Fruit fly (Drosophila melanogaster): ENCODE results near the gene Cda4.

DNA sequence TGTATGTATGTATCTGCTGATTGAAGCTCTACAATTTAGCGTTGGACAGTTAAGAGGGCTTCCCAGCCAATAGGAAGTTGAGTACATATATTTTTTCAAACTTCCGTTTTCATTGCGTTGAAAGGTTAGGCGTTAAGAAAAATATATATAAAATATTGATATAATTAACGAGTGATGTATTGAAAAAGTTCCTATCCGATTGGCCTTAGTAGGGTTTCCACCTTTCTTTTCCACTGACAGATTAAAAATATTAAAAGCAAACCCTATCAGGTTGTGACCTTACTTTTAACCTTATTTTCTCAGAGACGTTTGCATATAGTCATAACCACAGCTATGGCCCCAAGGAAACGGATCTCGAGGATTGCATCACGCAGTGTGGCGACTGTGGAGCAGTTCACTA lies 85.7 kb downstream of the Cda4 start, which contains the start of gene CG17601:
- TF ChIP-seq Atf-2 (GFP tag; optimal IDR thresholded peaks at IDR 0.05), result no peak
- TF ChIP-seq trem (tag; optimal IDR thresholded peaks at IDR 0.05), result no peak
- TF ChIP-seq D (optimal IDR thresholded peaks at IDR 0.05), result no peak
- no peak for TF ChIP-seq D (GFP tag; optimal IDR thresholded peaks at IDR 0.05)
- no peak for TF ChIP-seq CG3281 (GFP tag; optimal IDR thresholded peaks at IDR 0.05)
- no peak for TF ChIP-seq ind (GFP tag; optimal IDR thresholded peaks at IDR 0.05)
- TF ChIP-seq prd (optimal IDR thresholded peaks at IDR 0.05), result no peak
- no peak for TF ChIP-seq prd (GFP tag; IDR thresholded peaks at IDR 0.05)

All from whole organism, embryonic.